Worm (Caenorhabditis elegans) whole organism, midembryonic: ENCODE measurements around the gene hap-1.

ENCODE experiments used
- T22C8.4 ChIP-seq: fragments of 200-800 bp; sonication (Bioruptor generic); IDR thresholded peaks from 2 replicates; pipeline ENCODE4 v1.3.6; 2022; ENCODE audit warnings: missing genetic modification characterization, missing compliant biosample characterization
- flt-1 ChIP-seq: fragments of 200-800 bp; sonication (Bioruptor generic); IDR thresholded peaks from 2 replicates; pipeline ENCODE4 v1.3.6; 2022; ENCODE audit warnings: missing genetic modification characterization, missing compliant biosample characterization
- med-1 ChIP-seq: sonication (generic microtip); optimal IDR thresholded peaks from 2 replicates; lab custom pipeline; 2017; ENCODE audit warnings: missing genetic modification characterization, mild to moderate bottlenecking, missing compliant biosample characterization, antibody characterized with exemption, missing genetic modification reagents; ENCODE audit not compliant: insufficient read depth
- ref-1 ChIP-seq: fragments of 200-800 bp; sonication (Bioruptor generic); conservative IDR thresholded peaks from 2 replicates; pipeline ENCODE4 v1.3.6; 2022; ENCODE audit warnings: missing genetic modification reagents, missing genetic modification characterization, missing compliant biosample characterization
- tab-1 ChIP-seq: fragments of 200-800 bp; sonication (Bioruptor generic); IDR thresholded peaks from 2 replicates; pipeline ENCODE4 v1.3.6; 2022; ENCODE audit warnings: missing genetic modification characterization, missing compliant biosample characterization
- ztf-29 ChIP-seq: fragments of 200-800 bp; sonication (Bioruptor generic); IDR thresholded peaks from 2 replicates; pipeline ENCODE4 v1.3.6; 2022; ENCODE audit warnings: missing genetic modification reagents, missing genetic modification characterization, missing compliant biosample characterization

ce11 chrIII:5217511-5217910 is 46.2 kb upstream of the hap-1 start, which contains the start of gene cutl-19:
- TF ChIP-seq ref-1, result no peak
- TF ChIP-seq tab-1 (GFP tag; lab: Robert Waterston, UW), result no peak
- no peak for TF ChIP-seq flt-1 (GFP tag; lab: Robert Waterston, UW)
- no peak for TF ChIP-seq ztf-29 (GFP tag; lab: Robert Waterston, UW)
- no peak for TF ChIP-seq med-1 (GFP tag; lab: Kevin White, UChicago)
- no peak for TF ChIP-seq T22C8.4 (GFP tag; lab: Robert Waterston, UW)
